Fruit fly (Drosophila melanogaster) whole organism, embryonic: Measurements from ENCODE around the gene alpha-Man-Ia.

Experiments used
- Antp ChIP-seq: fragments of 200-800 bp; sonication (Bioruptor generic); optimal IDR thresholded peaks from 3 replicates; lab custom pipeline; 2016; ENCODE audit warnings: missing biosample characterization, missing genetic modification characterization
- Bgb ChIP-seq: fragments of 200-800 bp; sonication (Bioruptor generic); IDR thresholded peaks from 2 replicates; pipeline ENCODE4 v1.3.6; 2022; ENCODE audit warnings: missing biosample characterization, missing genetic modification characterization; ENCODE audit not compliant: partially characterized antibody
- Bteb2 ChIP-seq: fragments of 200-800 bp; sonication (Bioruptor generic); optimal IDR thresholded peaks from 2 replicates; lab custom pipeline; 2016; ENCODE audit warnings: missing biosample characterization, missing genetic modification characterization
- CG10565 ChIP-seq: fragments of 200-800 bp; sonication (Bioruptor generic); optimal IDR thresholded peaks from 3 replicates; lab custom pipeline; 2016; ENCODE audit warnings: missing biosample characterization, mild to moderate bottlenecking, missing genetic modification characterization
- CG11398 ChIP-seq: fragments of 200-800 bp; sonication (Bioruptor generic); optimal IDR thresholded peaks from 2 replicates; lab custom pipeline; 2016; ENCODE audit warnings: missing biosample characterization, missing genetic modification characterization
- CG12659 ChIP-seq: fragments of 200-800 bp; sonication (Bioruptor generic); optimal IDR thresholded peaks from 3 replicates; lab custom pipeline; 2017; ENCODE audit warnings: mild to moderate bottlenecking, missing biosample characterization, missing genetic modification reagents, missing genetic modification characterization
- CG15514 ChIP-seq: fragments of 200-800 bp; sonication (Bioruptor generic); optimal IDR thresholded peaks from 3 replicates; lab custom pipeline; 2017; ENCODE audit warnings: missing biosample characterization, missing genetic modification characterization, mild to moderate bottlenecking, moderate library complexity, missing genetic modification reagents
- CG16779 ChIP-seq: fragments of 200-800 bp; sonication (Bioruptor generic); IDR thresholded peaks from 2 replicates; pipeline ENCODE4 v1.3.6; 2022; ENCODE audit warnings: missing biosample characterization, missing genetic modification characterization
- CG17328 ChIP-seq: fragments of 200-800 bp; sonication (Bioruptor generic); IDR thresholded peaks from 2 replicates; pipeline ENCODE4 v1.3.6; 2022; ENCODE audit warnings: missing biosample characterization, missing genetic modification characterization
- CG17568 ChIP-seq: fragments of 200-800 bp; sonication (Bioruptor generic); optimal IDR thresholded peaks from 2 replicates; lab custom pipeline; 2018; ENCODE audit warnings: missing biosample characterization, mild to moderate bottlenecking, missing genetic modification characterization, moderate library complexity
- CG18599 ChIP-seq: fragments of 200-800 bp; sonication (Bioruptor generic); optimal IDR thresholded peaks from 3 replicates; lab custom pipeline; 2017; ENCODE audit warnings: missing biosample characterization, missing genetic modification characterization, mild to moderate bottlenecking, moderate library complexity, missing genetic modification reagents
- CG2202 ChIP-seq: fragments of 200-800 bp; sonication (Bioruptor generic); optimal IDR thresholded peaks from 2 replicates; lab custom pipeline; 2018; ENCODE audit warnings: missing biosample characterization, mild to moderate bottlenecking, missing genetic modification characterization
- CG32767 ChIP-seq: fragments of 200-800 bp; sonication (Bioruptor generic); IDR thresholded peaks from 2 replicates; pipeline ENCODE4 v1.3.6; 2022; ENCODE audit warnings: missing biosample characterization, missing genetic modification characterization
- CG33213 ChIP-seq: fragments of 200-800 bp; sonication (Bioruptor generic); optimal IDR thresholded peaks from 3 replicates; lab custom pipeline; 2016; ENCODE audit warnings: missing biosample characterization, missing genetic modification characterization
- CG4424 ChIP-seq: fragments of 200-800 bp; sonication (Bioruptor generic); optimal IDR thresholded peaks from 3 replicates; lab custom pipeline; 2016; ENCODE audit warnings: missing biosample characterization, missing genetic modification characterization
- CG6854 ChIP-seq: fragments of 200-800 bp; sonication (Bioruptor generic); optimal IDR thresholded peaks from 3 replicates; lab custom pipeline; 2017; ENCODE audit warnings: missing biosample characterization, mild to moderate bottlenecking, missing genetic modification characterization
- CG7372 ChIP-seq: fragments of 200-800 bp; sonication (Bioruptor generic); IDR thresholded peaks from 2 replicates; pipeline ENCODE4 v1.3.6; 2022; ENCODE audit warnings: missing biosample characterization, missing genetic modification characterization
- CG7839 ChIP-seq: fragments of 200-800 bp; sonication (Bioruptor generic); optimal IDR thresholded peaks from 3 replicates; lab custom pipeline; 2018; ENCODE audit warnings: missing biosample characterization, mild to moderate bottlenecking, missing genetic modification characterization, moderate library complexity
- Dip2 ChIP-seq: fragments of 200-800 bp; sonication (Bioruptor generic); IDR thresholded peaks from 2 replicates; pipeline ENCODE4 v1.3.6; 2022; ENCODE audit warnings: missing biosample characterization, missing genetic modification characterization
- GATAe ChIP-seq: fragments of 200-800 bp; sonication (Bioruptor generic); conservative IDR thresholded peaks from 2 replicates; pipeline ENCODE4 v1.3.6; 2022; ENCODE audit warnings: missing biosample characterization, missing genetic modification characterization
- Gug ChIP-seq: fragments of 200-800 bp; sonication (Bioruptor generic); IDR thresholded peaks from 4 replicates; pipeline ENCODE4 v1.3.6; 2022; ENCODE audit warnings: missing biosample characterization, missing genetic modification characterization
- H2.0 ChIP-seq: fragments of 200-800 bp; sonication (Bioruptor generic); IDR thresholded peaks from 2 replicates; pipeline ENCODE4 v1.3.6; 2022; ENCODE audit warnings: missing biosample characterization, missing genetic modification characterization
- HHEX ChIP-seq: fragments of 200-800 bp; sonication (Bioruptor generic); optimal IDR thresholded peaks from 3 replicates; lab custom pipeline; 2017; ENCODE audit warnings: missing biosample characterization, mild to moderate bottlenecking, missing genetic modification characterization, missing genetic modification reagents
- HmgD ChIP-seq: fragments of 200-800 bp; sonication (Bioruptor generic); optimal IDR thresholded peaks from 3 replicates; lab custom pipeline; 2016; ENCODE audit warnings: missing biosample characterization, missing genetic modification characterization
- Hr51 ChIP-seq, 2 experiments: fragments of 200-800 bp; sonication (Bioruptor generic); optimal IDR thresholded peaks; 2 replicates in 1 of 2; 3 replicates in 1 of 2; lab custom pipeline; 2016 to 2018; ENCODE audit warnings: missing biosample characterization in 2 of 2, missing genetic modification characterization in 2 of 2, mild to moderate bottlenecking in 1 of 2, moderate library complexity in 1 of 2
- MESR4 ChIP-seq: fragments of 200-800 bp; sonication (Bioruptor generic); optimal IDR thresholded peaks from 2 replicates; lab custom pipeline; 2018; ENCODE audit warnings: missing biosample characterization, mild to moderate bottlenecking, missing genetic modification characterization, moderate library complexity
- Med ChIP-seq: fragments of 200-800 bp; sonication (Bioruptor generic); peaks from one replicate; lab custom pipeline; 2016; ENCODE audit warnings: missing biosample characterization, missing genetic modification characterization, mild to moderate bottlenecking, inconsistent platforms, moderate library complexity
- Ptx1 ChIP-seq: fragments of 200-800 bp; sonication (Bioruptor generic); IDR thresholded peaks from 2 replicates; pipeline ENCODE4 v1.3.6; 2022; ENCODE audit warnings: missing biosample characterization, missing genetic modification characterization
- Stat92E ChIP-seq, 3 experiments: fragments of >200 bp in 2 of 3; fragments of 200-800 bp in 1 of 3; sonication (Bioruptor generic) in 1 of 3; optimal IDR thresholded peaks; 2 replicates each; lab custom pipeline; 2017 to 2019; ENCODE audit warnings: missing biosample characterization in 3 of 3, missing genetic modification characterization in 3 of 3, mild to moderate bottlenecking in 1 of 3, moderate library complexity in 1 of 3
- TFAM ChIP-seq: fragments of 200-800 bp; sonication (Bioruptor generic); optimal IDR thresholded peaks from 2 replicates; lab custom pipeline; 2017; ENCODE audit warnings: missing biosample characterization, missing genetic modification characterization, inconsistent platforms
- ap ChIP-seq: fragments of 200-800 bp; sonication (Bioruptor generic); IDR thresholded peaks from 2 replicates; pipeline ENCODE4 v1.3.6; 2022; ENCODE audit warnings: missing biosample characterization, missing genetic modification characterization
- esg ChIP-seq: fragments of 200-800 bp; sonication (Bioruptor generic); conservative IDR thresholded peaks from 2 replicates; pipeline ENCODE4 v1.3.6; 2022; ENCODE audit warnings: missing biosample characterization, missing genetic modification characterization
- eyg ChIP-seq: fragments of 200-800 bp; sonication (Bioruptor generic); optimal IDR thresholded peaks from 3 replicates; lab custom pipeline; 2016; ENCODE audit warnings: missing biosample characterization, missing genetic modification characterization
- gce ChIP-seq: fragments of 200-800 bp; sonication (Bioruptor generic); IDR thresholded peaks from 3 replicates; pipeline ENCODE4 v1.3.6; 2022; ENCODE audit warnings: missing biosample characterization, missing genetic modification characterization
- ind ChIP-seq: fragments of 200-800 bp; sonication (Bioruptor generic); optimal IDR thresholded peaks from 3 replicates; lab custom pipeline; 2016; ENCODE audit warnings: missing biosample characterization, missing genetic modification characterization
- inv ChIP-seq: fragments of 200-800 bp; sonication (Bioruptor generic); IDR thresholded peaks from 2 replicates; pipeline ENCODE4 v1.3.6; 2022; ENCODE audit warnings: missing biosample characterization, missing genetic modification characterization; ENCODE audit not compliant: partially characterized antibody
- jing ChIP-seq: fragments of 200-800 bp; sonication (Bioruptor generic); optimal IDR thresholded peaks from 2 replicates; lab custom pipeline; 2018; ENCODE audit warnings: missing biosample characterization, mild to moderate bottlenecking, missing genetic modification characterization
- klu ChIP-seq: fragments of 200-800 bp; sonication (Bioruptor generic); IDR thresholded peaks from 2 replicates; pipeline ENCODE4 v1.3.6; 2022; ENCODE audit warnings: missing biosample characterization, missing genetic modification characterization
- nmo ChIP-seq: fragments of 200-800 bp; sonication (Bioruptor generic); optimal IDR thresholded peaks from 2 replicates; lab custom pipeline; 2018; ENCODE audit warnings: missing biosample characterization, mild to moderate bottlenecking, missing genetic modification characterization, moderate library complexity
- nom ChIP-seq: fragments of 200-800 bp; sonication (Bioruptor generic); optimal IDR thresholded peaks from 2 replicates; lab custom pipeline; 2017; ENCODE audit warnings: missing biosample characterization, missing genetic modification characterization, mild to moderate bottlenecking, moderate library complexity, missing genetic modification reagents
- phol ChIP-seq: fragments of 200-800 bp; sonication (Bioruptor generic); optimal IDR thresholded peaks from 3 replicates; lab custom pipeline; 2018; ENCODE audit warnings: missing biosample characterization, mild to moderate bottlenecking, missing genetic modification characterization, moderate library complexity
- pita ChIP-seq: fragments of 200-800 bp; sonication (Bioruptor generic); optimal IDR thresholded peaks from 2 replicates; lab custom pipeline; 2017; ENCODE audit warnings: missing biosample characterization, mild to moderate bottlenecking, missing genetic modification characterization
- rib ChIP-seq: fragments of 200-800 bp; sonication (Bioruptor generic); IDR thresholded peaks from 2 replicates; pipeline ENCODE4 v1.3.6; 2022; ENCODE audit warnings: missing biosample characterization, missing genetic modification characterization
- sd ChIP-seq: fragments of 200-800 bp; sonication (Bioruptor generic); optimal IDR thresholded peaks from 3 replicates; lab custom pipeline; 2018; ENCODE audit warnings: missing biosample characterization, mild to moderate bottlenecking, missing genetic modification characterization, moderate library complexity
- slbo ChIP-seq: fragments of 200-800 bp; sonication (Bioruptor generic); IDR thresholded peaks from 2 replicates; pipeline ENCODE4 v1.3.6; 2022; ENCODE audit warnings: missing biosample characterization, missing genetic modification characterization
- sna ChIP-seq: fragments of 200-800 bp; sonication (Bioruptor generic); IDR thresholded peaks from 2 replicates; pipeline ENCODE4 v1.3.6; 2022; ENCODE audit warnings: missing biosample characterization, missing genetic modification characterization; ENCODE audit not compliant: partially characterized antibody
- tap ChIP-seq: fragments of 200-800 bp; optimal IDR thresholded peaks from 3 replicates; lab custom pipeline; 2019; ENCODE audit warnings: missing biosample characterization, mild to moderate bottlenecking, missing genetic modification characterization, moderate library complexity
- z ChIP-seq: fragments of 200-800 bp; sonication (Bioruptor generic); IDR thresholded peaks from 3 replicates; pipeline ENCODE4 v1.3.6; 2022; ENCODE audit warnings: missing biosample characterization, missing genetic modification characterization

The alpha-Man-Ia gene

DNA sequence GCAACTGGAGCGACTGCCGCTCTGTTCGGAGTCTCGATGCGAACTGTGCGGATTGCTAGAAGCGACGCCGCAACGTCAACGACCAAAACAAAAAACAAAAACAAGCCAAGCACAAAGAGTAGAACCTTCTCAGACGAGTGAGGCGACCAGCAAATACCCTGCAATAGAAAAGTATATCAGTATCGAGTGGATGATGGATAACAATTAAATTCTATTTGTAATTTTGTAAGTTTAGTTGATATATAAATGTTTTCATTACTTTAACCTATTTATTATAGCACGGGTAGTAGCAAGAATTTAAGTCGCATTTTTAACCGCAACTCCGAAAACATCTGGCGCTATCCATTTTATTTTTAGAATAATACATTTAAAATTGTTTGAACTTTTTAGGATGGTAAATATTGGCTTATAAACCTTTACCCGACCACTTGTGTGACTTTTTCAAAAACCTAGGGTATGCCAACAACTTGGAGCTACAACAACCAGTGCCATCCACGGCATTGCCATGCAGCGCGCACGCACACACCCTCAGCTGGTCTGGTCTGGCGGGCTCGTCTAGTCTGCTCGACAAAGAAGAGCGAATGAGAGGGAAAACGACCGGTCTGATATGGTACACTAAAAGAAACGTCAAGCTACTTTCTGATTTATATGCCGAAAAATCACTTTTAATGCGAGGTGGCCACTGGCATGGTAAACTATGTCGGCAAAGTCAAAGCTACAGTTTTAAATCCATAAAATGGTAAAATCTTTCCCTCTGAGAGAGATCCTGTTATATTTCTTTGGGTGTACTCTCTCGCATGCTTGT lies 60.3 kb downstream of the alpha-Man-Ia start, which contains the start of gene CG12643 (continued):
- TF ChIP-seq CG6854: peak; percentile 66
- TF ChIP-seq Dip2 (GFP tag; lab: Robert Waterston, UW): peak; percentile 26
- TF ChIP-seq Ptx1: peak; percentile 92
- TF ChIP-seq esg (GFP tag; lab: Robert Waterston, UW): peak; percentile 92
- peak; percentile 78 for TF ChIP-seq CG15514 (GFP tag; lab: Kevin White, UChicago)
- TF ChIP-seq CG4424: peak; percentile 92
- peak; percentile 61 for TF ChIP-seq sd (tag; lab: Kevin White, UChicago)
- peak; percentile 94 for TF ChIP-seq HmgD
- peak; percentile 49 for TF ChIP-seq klu (GFP tag; lab: Robert Waterston, UW)
- peak; percentile 90 for TF ChIP-seq Gug (GFP tag; lab: Robert Waterston, UW)
- TF ChIP-seq GATAe: peak; percentile 88
- TF ChIP-seq CG17568: peak; percentile 71
- TF ChIP-seq CG7839 (tag; lab: Kevin White, UChicago): peak; percentile 83
- peak in 1 of 3 experiments; percentile 48 for TF ChIP-seq Stat92E (GFP tag; optimal IDR thresholded peaks at IDR 0.05; lab: Kevin White, UChicago)
- peak; percentile 86; the same call in 1 of the 2 replicates for TF ChIP-seq CG32767 (GFP tag; lab: Robert Waterston, UW)
- peak; percentile 78 for TF ChIP-seq tap
- peak; percentile 81 for TF ChIP-seq phol (tag; lab: Kevin White, UChicago)
- peak; percentile 90 for TF ChIP-seq CG33213 (GFP tag; lab: Kevin White, UChicago)
- peak; percentile 80 for TF ChIP-seq Bteb2 (GFP tag; lab: Kevin White, UChicago)
- TF ChIP-seq Bgb (GFP tag; lab: Robert Waterston, UW): no peak
- TF ChIP-seq Antp: peak; percentile 95
- peak; percentile 94 for TF ChIP-seq ind
- peak; percentile 83 to 84 for TF ChIP-seq Hr51 (GFP tag; optimal IDR thresholded peaks at IDR 0.05; lab: Kevin White, UChicago)
- TF ChIP-seq CG16779: peak; percentile 81
- TF ChIP-seq slbo (GFP tag; lab: Robert Waterston, UW): peak; percentile 94
- TF ChIP-seq eyg (GFP tag; lab: Kevin White, UChicago): peak; percentile 88
- TF ChIP-seq CG12659 (GFP tag; lab: Kevin White, UChicago): peak; percentile 85
- TF ChIP-seq CG2202 (tag; lab: Kevin White, UChicago): peak; percentile 52
- no peak for TF ChIP-seq sna (GFP tag; lab: Robert Waterston, UW)
- peak; percentile 85 for TF ChIP-seq jing (GFP tag; lab: Kevin White, UChicago)
- TF ChIP-seq pita (GFP tag; lab: Kevin White, UChicago): no peak
- TF ChIP-seq CG11398 (GFP tag; lab: Kevin White, UChicago): peak; percentile 87
- TF ChIP-seq H2.0 (GFP tag; lab: Robert Waterston, UW): peak; percentile 90
- peak; percentile 90 for TF ChIP-seq ap (GFP tag; lab: Robert Waterston, UW)
- TF ChIP-seq CG18599 (GFP tag; lab: Kevin White, UChicago): peak; percentile 89
- peak; percentile 26 for TF ChIP-seq MESR4
- TF ChIP-seq nom (GFP tag; lab: Kevin White, UChicago): peak; percentile 52
- TF ChIP-seq CG7372: peak; percentile 55
- peak; percentile 99 for TF ChIP-seq Med
- peak; percentile 85 for TF ChIP-seq CG10565 (GFP tag; lab: Kevin White, UChicago)
- TF ChIP-seq nmo (GFP tag; lab: Kevin White, UChicago): peak; percentile 86
- TF ChIP-seq gce (GFP tag; lab: Robert Waterston, UW): peak; percentile 87
- peak; percentile 96 for TF ChIP-seq CG17328 (GFP tag; lab: Robert Waterston, UW)
- TF ChIP-seq inv (GFP tag; lab: Robert Waterston, UW): no peak
- peak; percentile 68 for TF ChIP-seq rib (GFP tag; lab: Robert Waterston, UW)
- peak; percentile 30 for TF ChIP-seq TFAM (GFP tag; lab: Kevin White, UChicago)
- 0 out of 3 replicates have a peak, but pooled peaks have one; percentile 31 for TF ChIP-seq z
- TF ChIP-seq HHEX (GFP tag; lab: Kevin White, UChicago): peak; percentile 85
